Worm (Caenorhabditis elegans) whole organism, L4/young adult: ENCODE results near the gene srx-120.

Experiments used
- W03F9.2 ChIP-seq: fragments of 150-350 bp; optimal IDR thresholded peaks from 2 replicates; lab custom pipeline; 2014; ENCODE audit warnings: missing biosample characterization, missing genetic modification characterization
- dao-5 ChIP-seq: sonication (generic microtip); optimal IDR thresholded peaks from 2 replicates; lab custom pipeline; 2016; ENCODE audit warnings: missing genotype, missing genetic modification characterization, moderate library complexity, missing compliant biosample characterization
- him-1 ChIP-seq: sonication (generic microtip); optimal IDR thresholded peaks from 2 replicates; lab custom pipeline; 2016; ENCODE audit warnings: missing genotype, missing genetic modification reagents, missing genetic modification characterization, missing compliant biosample characterization

DNA sequence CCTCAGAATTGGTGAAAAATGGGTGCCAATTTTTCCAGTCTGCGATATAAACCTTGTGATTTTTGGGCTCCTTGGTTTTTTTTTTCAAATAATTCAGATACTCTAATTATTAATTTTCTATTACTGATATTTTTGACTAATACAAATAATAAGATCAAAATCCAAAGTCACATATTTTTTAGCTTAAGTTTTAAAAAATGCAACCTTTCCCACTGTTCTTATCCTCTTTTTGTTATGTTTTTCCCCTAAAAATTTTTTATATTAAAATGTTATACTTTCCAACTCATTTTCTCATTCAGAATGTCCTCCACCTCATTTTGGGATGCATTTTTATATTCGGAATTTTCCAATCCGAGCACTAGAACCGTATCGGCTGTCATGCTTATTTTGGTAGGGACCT is at the start of gene srx-120:
- TF ChIP-seq dao-5 (tag; lab: Kevin White, UChicago) = no peak
- TF ChIP-seq him-1 (tag; lab: Kevin White, UChicago) = no peak
- TF ChIP-seq W03F9.2 = no peak
